Worm (Caenorhabditis elegans) whole organism, late embryonic: Measurements from ENCODE around the gene dct-18.

Experiments used
- C08G9.2 ChIP-seq: sonication (generic microtip); optimal IDR thresholded peaks from 2 replicates; lab custom pipeline; 2016; ENCODE audit warnings: mild to moderate bottlenecking, missing genetic modification characterization, moderate library complexity, missing compliant biosample characterization
- F13H6.1 ChIP-seq: sonication (generic microtip); optimal IDR thresholded peaks from 2 replicates; lab custom pipeline; 2016; ENCODE audit warnings: missing genetic modification characterization, missing compliant biosample characterization
- ahr-1 ChIP-seq: sonication (generic microtip); optimal IDR thresholded peaks from 2 replicates; lab custom pipeline; 2016; ENCODE audit warnings: missing genetic modification characterization, missing compliant biosample characterization
- ama-1 ChIP-seq: fragments of 150-350 bp; optimal IDR thresholded peaks from 2 replicates; lab custom pipeline; 2014
- ceh-9 ChIP-seq: sonication (generic microtip); optimal IDR thresholded peaks from 2 replicates; lab custom pipeline; 2016; ENCODE audit warnings: mild to moderate bottlenecking, missing genetic modification characterization, inconsistent platforms, missing compliant biosample characterization
- dmd-4 ChIP-seq: sonication (generic microtip); optimal IDR thresholded peaks from 2 replicates; lab custom pipeline; 2016; ENCODE audit warnings: borderline replicate concordance, missing genetic modification characterization, missing compliant biosample characterization
- fax-1 ChIP-seq: sonication (generic microtip); optimal IDR thresholded peaks from 2 replicates; lab custom pipeline; 2016; ENCODE audit warnings: missing genotype, missing genetic modification characterization, missing compliant biosample characterization
- fkh-10 ChIP-seq: fragments of 150-350 bp; optimal IDR thresholded peaks from 2 replicates; lab custom pipeline; 2014; ENCODE audit warnings: missing biosample characterization, missing genetic modification reagents, missing genetic modification characterization
- nhr-232 ChIP-seq: sonication (generic microtip); optimal IDR thresholded peaks from 2 replicates; lab custom pipeline; 2016; ENCODE audit warnings: missing genetic modification characterization, missing compliant biosample characterization
- pax-1 ChIP-seq: fragments of 150-350 bp; optimal IDR thresholded peaks from 2 replicates; lab custom pipeline; 2014; ENCODE audit warnings: missing biosample characterization, missing genetic modification characterization
- pha-4 ChIP-seq: fragments of 150-350 bp; optimal IDR thresholded peaks from 2 replicates; lab custom pipeline; 2018; ENCODE audit warnings: missing biosample characterization, missing genetic modification reagents, missing genetic modification characterization
- unc-3 ChIP-seq, 2 experiments: fragments of 200-800 bp in 1 of 2; sonication (Bioruptor generic) in 1 of 2; sonication (generic microtip) in 1 of 2; conservative IDR thresholded peaks in 1 of 2; optimal IDR thresholded peaks in 1 of 2; 2 replicates each; pipeline versions ENCODE4 v1.3.6 to Lab custom; 2016 to 2022; ENCODE audit warnings: missing compliant biosample characterization in 2 of 2, missing genetic modification characterization in 2 of 2, missing genetic modification reagents in 1 of 2

DNA sequence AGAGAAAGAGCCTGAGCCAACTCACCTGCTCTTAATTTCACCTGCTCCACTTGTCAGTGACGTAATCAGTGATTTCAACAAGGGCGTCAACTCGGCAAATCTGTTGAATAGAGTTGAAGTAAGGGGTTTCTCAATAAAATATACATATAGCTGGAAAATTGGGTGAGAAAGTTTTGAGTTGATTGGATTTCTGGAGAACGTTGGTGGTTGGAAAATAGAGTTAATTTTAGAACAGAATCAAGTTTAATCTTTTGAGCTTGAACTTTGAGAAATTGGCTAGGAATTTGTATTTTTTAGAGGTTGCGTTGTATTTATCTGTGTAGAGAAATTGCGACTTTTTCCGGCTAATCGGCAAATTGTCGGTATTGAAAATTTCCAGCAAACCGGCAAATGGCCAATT is 37.9 kb downstream of the dct-18 start, which contains the start of gene Y38F1A.4:
- TF ChIP-seq pax-1 (tag; lab: Kevin White, UChicago) (no peak), nhr-232 (tag; lab: Kevin White, UChicago) (no peak), fkh-10 (GFP tag; lab: Kevin White, UChicago) (no peak), dmd-4 (tag; lab: Kevin White, UChicago) (no peak), F13H6.1 (no peak), pha-4 (tag; lab: Kevin White, UChicago) (no peak), C08G9.2 (tag; lab: Kevin White, UChicago) (no peak), ceh-9 (no peak), unc-3 (GFP tag; conservative IDR thresholded peaks at IDR 0.05; lab: Robert Waterston, UW) (no peak), unc-3 (tag; optimal IDR thresholded peaks at IDR 0.05; lab: Kevin White, UChicago) (no peak), ahr-1 (no peak), ama-1 (lab: Kevin White, UChicago) (no peak), fax-1 (tag; lab: Kevin White, UChicago) (no peak)
